Worm (Caenorhabditis elegans) whole organism, L4 larva: ENCODE results near the gene prx-14.
"Not testable (repeated sequence)": the region's sequence is repeated elsewhere in the genome, so short reads cannot be mapped to it uniquely, and the experiment has no call there.

Experiments used
- D1046.2 ChIP-seq: fragments of 200-800 bp; sonication (Bioruptor generic); IDR thresholded peaks from 2 replicates; pipeline ENCODE4 v1.3.6; 2022; ENCODE audit warnings: missing genetic modification characterization, missing compliant biosample characterization
- F26F4.8 ChIP-seq: fragments of 200-800 bp; sonication (Bioruptor generic); conservative IDR thresholded peaks from 2 replicates; pipeline ENCODE4 v1.3.6; 2022; ENCODE audit warnings: missing genetic modification characterization, missing compliant biosample characterization
- F44E2.7 ChIP-seq: fragments of 200-800 bp; sonication (Bioruptor generic); IDR thresholded peaks from 2 replicates; pipeline ENCODE4 v2.1.2; 2022; ENCODE audit warnings: missing genetic modification characterization, missing compliant biosample characterization
- R02D3.7 ChIP-seq: fragments of 150-350 bp; sonication (generic microtip); optimal IDR thresholded peaks from 3 replicates; lab custom pipeline; 2014; ENCODE audit warnings: missing biosample characterization, missing genetic modification characterization
- T26A8.4 ChIP-seq: fragments of 200-800 bp; sonication (Bioruptor generic); IDR thresholded peaks from 2 replicates; pipeline ENCODE4 v1.3.6; 2022; ENCODE audit warnings: missing genetic modification characterization, missing compliant biosample characterization
- ZK337.2 ChIP-seq: fragments of 200-800 bp; sonication (Bioruptor generic); IDR thresholded peaks from 2 replicates; pipeline ENCODE4 v1.3.6; 2022; ENCODE audit warnings: missing genetic modification reagents, missing genetic modification characterization, missing compliant biosample characterization
- ZK546.5 ChIP-seq, 2 experiments: sonication (generic microtip); optimal IDR thresholded peaks; 2 replicates each; lab custom pipeline; 2017; ENCODE audit warnings: missing biosample characterization in 2 of 2, missing genetic modification characterization in 2 of 2
- aly-2 ChIP-seq: sonication (generic microtip); optimal IDR thresholded peaks from 2 replicates; lab custom pipeline; 2018; ENCODE audit warnings: missing biosample characterization, missing genetic modification characterization
- ama-1 ChIP-seq: fragments of 150-350 bp; optimal IDR thresholded peaks from 2 replicates; lab custom pipeline; 2014; ENCODE audit warnings: inconsistent platforms, mixed read lengths
- ceh-44 ChIP-seq: fragments of 200-800 bp; sonication (Bioruptor generic); IDR thresholded peaks from 2 replicates; pipeline ENCODE4 v1.3.6; 2022; ENCODE audit warnings: missing genetic modification reagents, missing genetic modification characterization, missing compliant biosample characterization
- ctbp-1 ChIP-seq: fragments of 200-800 bp; sonication (Bioruptor generic); IDR thresholded peaks from 2 replicates; pipeline ENCODE4 v1.3.6; 2022; ENCODE audit warnings: missing genetic modification reagents, missing genetic modification characterization, missing compliant biosample characterization
- daf-16 ChIP-seq, 3 experiments: sonication (generic microtip); optimal IDR thresholded peaks; 2 replicates each; lab custom pipeline; 2016 to 2017; ENCODE audit warnings: missing genetic modification characterization in 3 of 3, missing genetic modification reagents in 3 of 3, mild to moderate bottlenecking in 2 of 3, missing compliant biosample characterization in 2 of 3, missing biosample characterization in 1 of 3, moderate library complexity in 1 of 3
- daf-19 ChIP-seq: fragments of 200-800 bp; sonication (Bioruptor generic); conservative IDR thresholded peaks from 2 replicates; pipeline ENCODE4 v1.3.6; 2022; ENCODE audit warnings: missing genetic modification characterization, missing compliant biosample characterization
- dmd-8 ChIP-seq: fragments of 200-800 bp; sonication (Bioruptor generic); IDR thresholded peaks from 2 replicates; pipeline ENCODE4 v1.3.6; 2022; ENCODE audit warnings: missing genetic modification characterization, missing compliant biosample characterization
- duxl-1 ChIP-seq: sonication (generic microtip); optimal IDR thresholded peaks from 2 replicates; lab custom pipeline; 2016; ENCODE audit warnings: mild to moderate bottlenecking, missing genetic modification characterization, moderate library complexity, missing compliant biosample characterization; ENCODE audit not compliant: poor library complexity
- dve-1 ChIP-seq: sonication (generic microtip); optimal IDR thresholded peaks from 2 replicates; lab custom pipeline; 2017; ENCODE audit warnings: antibody characterized with exemption, mild to moderate bottlenecking, missing genetic modification characterization, missing compliant biosample characterization; ENCODE audit not compliant: insufficient read depth
- hmg-1.1 ChIP-seq: fragments of 200-800 bp; sonication (Bioruptor generic); IDR thresholded peaks from 2 replicates; pipeline ENCODE4 v1.3.6; 2022; ENCODE audit warnings: missing genetic modification reagents, missing genetic modification characterization, missing compliant biosample characterization
- madf-5 ChIP-seq, 2 experiments: fragments of 200-800 bp; sonication (Bioruptor generic); IDR thresholded peaks; 2 replicates each; pipeline ENCODE4 v1.3.6; 2022; ENCODE audit warnings: missing compliant biosample characterization in 2 of 2, missing genetic modification characterization in 2 of 2
- nhr-25 ChIP-seq: sonication (generic microtip); optimal IDR thresholded peaks from 2 replicates; lab custom pipeline; 2017; ENCODE audit warnings: missing genetic modification characterization, mild to moderate bottlenecking, missing compliant biosample characterization, antibody characterized with exemption, moderate library complexity, borderline replicate concordance; ENCODE audit not compliant: insufficient read depth
- nhr-41 ChIP-seq: fragments of 200-800 bp; sonication (Bioruptor generic); IDR thresholded peaks from 2 replicates; pipeline ENCODE4 v1.3.6; 2022; ENCODE audit warnings: missing genetic modification reagents, missing genetic modification characterization, missing compliant biosample characterization
- nhr-42 ChIP-seq: fragments of 200-800 bp; sonication (Bioruptor generic); IDR thresholded peaks from 2 replicates; pipeline ENCODE4 v1.3.6; 2022; ENCODE audit warnings: missing genetic modification characterization, missing compliant biosample characterization
- nhr-6 ChIP-seq: fragments of 150-350 bp; optimal IDR thresholded peaks from 2 replicates; lab custom pipeline; 2014; ENCODE audit warnings: missing biosample characterization, missing genetic modification characterization
- nhr-76 ChIP-seq: fragments of 150-350 bp; optimal IDR thresholded peaks from 2 replicates; lab custom pipeline; 2014; ENCODE audit warnings: missing biosample characterization, missing genetic modification characterization
- pha-4 ChIP-seq, 2 experiments: fragments of 150-350 bp in 1 of 2; fragments of 200-800 bp in 1 of 2; sonication (Bioruptor generic) in 1 of 2; IDR thresholded peaks in 1 of 2; optimal IDR thresholded peaks in 1 of 2; 2 replicates each; pipeline versions ENCODE4 v1.3.6 to Lab custom; 2014 to 2022; ENCODE audit warnings: missing genetic modification characterization in 2 of 2, missing genetic modification reagents in 2 of 2, missing biosample characterization in 1 of 2, missing compliant biosample characterization in 1 of 2
- pqm-1 ChIP-seq: sonication (generic microtip); optimal IDR thresholded peaks from 2 replicates; lab custom pipeline; 2017; ENCODE audit warnings: missing biosample characterization, missing genetic modification characterization
- saeg-2 ChIP-seq: fragments of 200-800 bp; sonication (Bioruptor generic); IDR thresholded peaks from 2 replicates; pipeline ENCODE4 v1.3.6; 2022; ENCODE audit warnings: missing genetic modification reagents, missing genetic modification characterization, missing compliant biosample characterization
- snpc-1.2 ChIP-seq: fragments of 200-800 bp; sonication (Bioruptor generic); IDR thresholded peaks from 2 replicates; pipeline ENCODE4 v1.3.6; 2022; ENCODE audit warnings: missing genetic modification reagents, missing genetic modification characterization, missing compliant biosample characterization
- spr-3 ChIP-seq: fragments of 200-800 bp; sonication (Bioruptor generic); optimal IDR thresholded peaks from 2 replicates; lab custom pipeline; 2018; ENCODE audit warnings: mild to moderate bottlenecking, missing genetic modification characterization, missing compliant biosample characterization
- unc-39 ChIP-seq: sonication (generic microtip); optimal IDR thresholded peaks from 2 replicates; lab custom pipeline; 2017; ENCODE audit warnings: missing biosample characterization, missing genetic modification characterization
- unc-62 ChIP-seq, 3 experiments: fragments of 150-350 bp in 1 of 3; sonication (generic microtip); optimal IDR thresholded peaks in 2 of 3; peaks in 1 of 3; 1 replicate in 1 of 3; 2 replicates in 2 of 3; lab custom pipeline; 2014 to 2017; ENCODE audit warnings: missing biosample characterization in 3 of 3, missing genetic modification characterization in 3 of 3, missing genetic modification reagents in 3 of 3, missing genotype in 1 of 3
- vab-7 ChIP-seq: fragments of 200-800 bp; sonication (Bioruptor generic); IDR thresholded peaks from 2 replicates; pipeline ENCODE4 v1.3.6; 2022; ENCODE audit warnings: missing genetic modification reagents, missing genetic modification characterization, missing compliant biosample characterization
- zag-1 ChIP-seq: fragments of 150-350 bp; optimal IDR thresholded peaks from 2 replicates; lab custom pipeline; 2014; ENCODE audit warnings: missing biosample characterization, missing genetic modification characterization
- zfp-3 ChIP-seq: fragments of 200-800 bp; sonication (Bioruptor generic); conservative IDR thresholded peaks from 2 replicates; pipeline ENCODE4 v1.3.6; 2022; ENCODE audit warnings: missing genetic modification reagents, missing genetic modification characterization, missing compliant biosample characterization
- ztf-7 ChIP-seq: fragments of 150-350 bp; optimal IDR thresholded peaks from 2 replicates; lab custom pipeline; 2014; ENCODE audit warnings: missing biosample characterization, missing genetic modification characterization

prx-14 gene

ce11 chrIV:11183991-11184390 is 1.1 kb downstream of the prx-14 start, which contains the start of gene nuaf-3:
nuaf-3 (plus strand) TSS chrIV:11184291.
- TF ChIP-seq pqm-1 (tag; lab: Kevin White, UChicago) (no peak), ama-1 (peak; percentile 44), nhr-25 (tag; lab: Kevin White, UChicago) (no peak), nhr-76 (tag; lab: Kevin White, UChicago) (no peak), dve-1 (tag; lab: Kevin White, UChicago) (peak; percentile 22), snpc-1.2 (GFP tag; lab: Robert Waterston, UW) (no peak), spr-3 (no peak), unc-39 (no peak), daf-16 (GFP tag; optimal IDR thresholded peaks at IDR 0.05; lab: Kevin White, UChicago) (no peak), daf-16 (tag; optimal IDR thresholded peaks at IDR 0.05; lab: Kevin White, UChicago) (peak; percentile 34), T26A8.4 (GFP tag; lab: Robert Waterston, UW) (0 out of 2 replicates have a peak, but pooled peaks have one; percentile 27), ZK546.5 (tag; optimal IDR thresholded peaks at IDR 0.05; lab: Kevin White, UChicago) (no peak), ztf-7 (tag; lab: Kevin White, UChicago) (no peak), ZK337.2 (no peak), duxl-1 (tag; lab: Kevin White, UChicago) (no peak), saeg-2 (GFP tag; lab: Robert Waterston, UW) (no peak), unc-62 (GFP tag; optimal IDR thresholded peaks at IDR 0.05 in 1 of 2; lab: Kevin White, UChicago) (peak in 1 of 2 experiments; percentile 12), unc-62 (tag; optimal IDR thresholded peaks at IDR 0.05; lab: Kevin White, UChicago) (no peak), D1046.2 (GFP tag; lab: Robert Waterston, UW) (no peak), aly-2 (tag; lab: Kevin White, UChicago) (no peak), daf-19 (GFP tag; lab: Robert Waterston, UW) (no peak)

ce11 chrIV:11186729-11187128 is 3.8 kb downstream of the prx-14 start, which contains the start of gene sdz-27:
sdz-27 (plus strand) TSS chrIV:11187029.
- TF ChIP-seq pha-4 (GFP tag; IDR thresholded peaks at IDR 0.05; lab: Robert Waterston, UW) = no peak
- TF ChIP-seq pha-4 (tag; optimal IDR thresholded peaks at IDR 0.05; lab: Kevin White, UChicago) = no peak
- TF ChIP-seq unc-62 (GFP tag; optimal IDR thresholded peaks at IDR 0.05 in 1 of 2; lab: Kevin White, UChicago) = peak in 1 of 2 experiments; percentile 29
- no peak for TF ChIP-seq unc-62 (tag; optimal IDR thresholded peaks at IDR 0.05; lab: Kevin White, UChicago)

ce11 chrIV:11189411-11189810 is 6.5 kb downstream of the prx-14 start, which contains the start of gene fbxb-79:
fbxb-79 (minus strand) TSS chrIV:11189511.
- no peak for TF ChIP-seq vab-7 (GFP tag; lab: Robert Waterston, UW)
- no peak for TF ChIP-seq ctbp-1
- TF ChIP-seq R02D3.7 (tag; lab: Kevin White, UChicago) = no peak
- no peak for TF ChIP-seq zag-1 (tag; lab: Kevin White, UChicago)
- no peak for TF ChIP-seq nhr-6 (tag; lab: Kevin White, UChicago)
- TF ChIP-seq ceh-44 (GFP tag; lab: Robert Waterston, UW) = no peak
- TF ChIP-seq aly-2 (tag; lab: Kevin White, UChicago) = no peak

ce11 chrIV:11196866-11197265 is 13.9 kb downstream of the prx-14 start:
- TF ChIP-seq hmg-1.1 = peak; percentile 71
- TF ChIP-seq snpc-1.2 (GFP tag; lab: Robert Waterston, UW) = peak; percentile 80
- TF ChIP-seq ZK337.2 = peak; percentile 73
- peak; percentile 70; the same call in 1 of the 2 replicates for TF ChIP-seq pha-4 (GFP tag; IDR thresholded peaks at IDR 0.05; lab: Robert Waterston, UW)
- TF ChIP-seq pha-4 (tag; optimal IDR thresholded peaks at IDR 0.05; lab: Kevin White, UChicago) = not testable (repeated sequence)
- TF ChIP-seq ctbp-1 = peak; percentile 62; the same call in 1 of the 2 replicates
- peak; percentile 66; the same call in 1 of the 2 replicates for TF ChIP-seq zfp-3 (GFP tag; lab: Robert Waterston, UW)
- TF ChIP-seq D1046.2 (GFP tag; lab: Robert Waterston, UW) = peak; percentile 66; the same call in 1 of the 2 replicates
- peak; percentile 79 for TF ChIP-seq F26F4.8 (GFP tag; lab: Robert Waterston, UW)
- 0 out of 2 replicates have a peak, but pooled peaks have one; percentile 32 for TF ChIP-seq nhr-42 (GFP tag; lab: Robert Waterston, UW)
- TF ChIP-seq nhr-41 (GFP tag; lab: Robert Waterston, UW) = 0 out of 2 replicates have a peak, but pooled peaks have one; percentile 60
- 0 out of 4 replicates have a peak, but pooled peaks of 1 of the 2 experiments have one; percentile 50 for TF ChIP-seq madf-5 (GFP tag; IDR thresholded peaks at IDR 0.05; lab: Robert Waterston, UW)
- peak; percentile 76 for TF ChIP-seq dmd-8 (GFP tag; lab: Robert Waterston, UW)
- TF ChIP-seq F44E2.7 (GFP tag; lab: Robert Waterston, UW) = peak; percentile 58; the same call in 1 of the 2 replicates
- peak; percentile 78 for TF ChIP-seq vab-7 (GFP tag; lab: Robert Waterston, UW)
